Worm (Caenorhabditis elegans) whole organism, young adult: Measurements from ENCODE around the gene Y110A2AL.1.

Experiments
- C17E4.6 ChIP-seq: fragments of 200-800 bp; sonication (Bioruptor generic); IDR thresholded peaks from 2 replicates; pipeline ENCODE4 v1.3.6; 2022; ENCODE audit warnings: missing genetic modification reagents, missing genetic modification characterization, missing compliant biosample characterization
- F10E7.11 ChIP-seq: sonication (generic microtip); optimal IDR thresholded peaks from 2 replicates; lab custom pipeline; 2017; ENCODE audit warnings: mild to moderate bottlenecking, missing genetic modification characterization, moderate library complexity, missing compliant biosample characterization
- F23B12.7 ChIP-seq: sonication (generic microtip); optimal IDR thresholded peaks from 2 replicates; lab custom pipeline; 2017; ENCODE audit warnings: missing genetic modification characterization, mild to moderate bottlenecking, missing compliant biosample characterization, antibody characterized with exemption, moderate library complexity; ENCODE audit not compliant: insufficient read depth
- Y53G8AR.9 ChIP-seq: fragments of 200-800 bp; sonication (Bioruptor generic); conservative IDR thresholded peaks from 2 replicates; pipeline ENCODE4 v1.3.6; 2022; ENCODE audit warnings: missing genetic modification reagents, missing genetic modification characterization, missing compliant biosample characterization
- Y56A3A.18 ChIP-seq: fragments of 200-800 bp; sonication (Bioruptor generic); IDR thresholded peaks from 2 replicates; pipeline ENCODE4 v1.3.6; 2022; ENCODE audit warnings: missing genetic modification reagents, missing genetic modification characterization, missing compliant biosample characterization
- Y67H2A.10 ChIP-seq: fragments of 200-800 bp; sonication (Bioruptor generic); conservative IDR thresholded peaks from 2 replicates; pipeline ENCODE4 v1.3.6; 2022; ENCODE audit warnings: missing genetic modification reagents, missing genetic modification characterization, missing compliant biosample characterization
- ZK185.1 ChIP-seq: sonication (generic microtip); optimal IDR thresholded peaks from 2 replicates; lab custom pipeline; 2016; ENCODE audit warnings: mild to moderate bottlenecking, missing genetic modification characterization, missing compliant biosample characterization; ENCODE audit not compliant: poor library complexity, severe bottlenecking
- aptf-3 ChIP-seq: fragments of 200-800 bp; sonication (Bioruptor generic); IDR thresholded peaks from 2 replicates; pipeline ENCODE4 v1.3.6; 2022; ENCODE audit warnings: missing genetic modification characterization, missing compliant biosample characterization
- atf-7 ChIP-seq: sonication (generic microtip); optimal IDR thresholded peaks from 2 replicates; lab custom pipeline; 2017; ENCODE audit warnings: mild to moderate bottlenecking, missing genetic modification characterization, missing compliant biosample characterization
- attf-3 ChIP-seq: fragments of 200-800 bp; sonication (Bioruptor generic); conservative IDR thresholded peaks from 2 replicates; pipeline ENCODE4 v1.3.6; 2022; ENCODE audit warnings: missing genetic modification reagents, missing genetic modification characterization, missing compliant biosample characterization
- attf-6 ChIP-seq: fragments of 200-800 bp; sonication (Bioruptor generic); IDR thresholded peaks from 2 replicates; pipeline ENCODE4 v1.3.6; 2022; ENCODE audit warnings: missing genetic modification reagents, missing genetic modification characterization, missing compliant biosample characterization
- cebp-1 ChIP-seq, 2 experiments: fragments of 200-800 bp in 1 of 2; sonication (Bioruptor generic) in 1 of 2; sonication (generic microtip) in 1 of 2; IDR thresholded peaks in 1 of 2; optimal IDR thresholded peaks in 1 of 2; 2 replicates each; pipeline versions ENCODE4 v1.3.6 to Lab custom; 2017 to 2022; ENCODE audit warnings: missing compliant biosample characterization in 2 of 2, missing genetic modification characterization in 2 of 2, mild to moderate bottlenecking in 1 of 2, missing genetic modification reagents in 1 of 2, moderate library complexity in 1 of 2
- ceh-58 ChIP-seq: fragments of 200-800 bp; sonication (Bioruptor generic); IDR thresholded peaks from 2 replicates; pipeline ENCODE4 v1.3.6; 2022; ENCODE audit warnings: missing genetic modification characterization, missing compliant biosample characterization
- ceh-91 ChIP-seq: fragments of 200-800 bp; sonication (Bioruptor generic); IDR thresholded peaks from 2 replicates; pipeline ENCODE4 v1.3.6; 2022; ENCODE audit warnings: missing genetic modification reagents, missing genetic modification characterization, missing compliant biosample characterization
- egrh-3 ChIP-seq: fragments of 200-800 bp; sonication (Bioruptor generic); IDR thresholded peaks from 2 replicates; pipeline ENCODE4 v1.3.6; 2022; ENCODE audit warnings: missing genetic modification reagents, missing genetic modification characterization, missing compliant biosample characterization
- ekl-4 ChIP-seq: fragments of 200-800 bp; sonication (Bioruptor generic); IDR thresholded peaks from 2 replicates; pipeline ENCODE4 v1.3.6; 2022; ENCODE audit warnings: missing genetic modification reagents, missing genetic modification characterization, missing compliant biosample characterization
- ets-4 ChIP-seq: fragments of 200-800 bp; sonication (Bioruptor generic); optimal IDR thresholded peaks from 2 replicates; lab custom pipeline; 2018; ENCODE audit warnings: mild to moderate bottlenecking, missing genetic modification characterization, missing compliant biosample characterization
- fkh-3 ChIP-seq: sonication (generic microtip); optimal IDR thresholded peaks from 2 replicates; lab custom pipeline; 2016; ENCODE audit warnings: mild to moderate bottlenecking, missing genetic modification characterization, missing compliant biosample characterization
- hmg-1.2 ChIP-seq: fragments of 200-800 bp; sonication (Bioruptor generic); IDR thresholded peaks from 2 replicates; pipeline ENCODE4 v1.3.6; 2022; ENCODE audit warnings: missing genetic modification reagents, missing genetic modification characterization, missing compliant biosample characterization
- hrde-1 ChIP-seq: sonication (generic microtip); optimal IDR thresholded peaks from 2 replicates; lab custom pipeline; 2016; ENCODE audit warnings: missing genetic modification characterization, mild to moderate bottlenecking, missing compliant biosample characterization, moderate library complexity, missing genotype, missing genetic modification reagents, borderline replicate concordance
- hsf-1 ChIP-seq: fragments of 200-800 bp; sonication (Bioruptor generic); IDR thresholded peaks from 2 replicates; pipeline ENCODE4 v1.3.6; 2022; ENCODE audit warnings: missing genetic modification reagents, missing genetic modification characterization, missing compliant biosample characterization
- let-526 ChIP-seq: fragments of 200-800 bp; sonication (Bioruptor generic); IDR thresholded peaks from 2 replicates; pipeline ENCODE4 v1.3.6; 2022; ENCODE audit warnings: missing genetic modification reagents, missing genetic modification characterization, missing compliant biosample characterization
- lin-26 ChIP-seq: fragments of 200-800 bp; sonication (Bioruptor generic); IDR thresholded peaks from 2 replicates; pipeline ENCODE4 v1.3.6; 2022; ENCODE audit warnings: missing genetic modification reagents, missing genetic modification characterization, missing compliant biosample characterization
- mcd-1 ChIP-seq: fragments of 200-800 bp; sonication (Bioruptor generic); IDR thresholded peaks from 2 replicates; pipeline ENCODE4 v1.3.6; 2022; ENCODE audit warnings: missing genetic modification reagents, missing genetic modification characterization, missing compliant biosample characterization
- mel-28 ChIP-seq: sonication (generic microtip); optimal IDR thresholded peaks from 2 replicates; lab custom pipeline; 2016; ENCODE audit warnings: borderline replicate concordance, mild to moderate bottlenecking, missing genetic modification characterization, missing compliant biosample characterization
- nfya-2 ChIP-seq: fragments of 200-800 bp; sonication (Bioruptor generic); IDR thresholded peaks from 2 replicates; pipeline ENCODE4 v1.3.6; 2022; ENCODE audit warnings: missing genetic modification reagents, missing genetic modification characterization, missing compliant biosample characterization
- nhr-80 ChIP-seq: sonication (generic microtip); optimal IDR thresholded peaks from 2 replicates; lab custom pipeline; 2016; ENCODE audit warnings: missing genetic modification characterization, missing compliant biosample characterization
- pbrm-1 ChIP-seq: fragments of 200-800 bp; sonication (Bioruptor generic); IDR thresholded peaks from 2 replicates; pipeline ENCODE4 v1.3.6; 2022; ENCODE audit warnings: missing genetic modification reagents, missing genetic modification characterization, missing compliant biosample characterization
- rec-8 ChIP-seq, 2 experiments: sonication (generic microtip); optimal IDR thresholded peaks; 2 replicates each; lab custom pipeline; 2016; ENCODE audit warnings: mild to moderate bottlenecking in 2 of 2, missing genetic modification characterization in 2 of 2, missing genetic modification reagents in 2 of 2, missing genotype in 2 of 2, missing biosample characterization in 1 of 2, missing compliant biosample characterization in 1 of 2, moderate library complexity in 1 of 2
- rpc-1 ChIP-seq, 2 experiments: fragments of 150-350 bp in 1 of 2; sonication (generic microtip) in 1 of 2; optimal IDR thresholded peaks; 2 replicates each; lab custom pipeline; 2014 to 2018; ENCODE audit warnings: missing biosample characterization in 1 of 2, missing genetic modification characterization in 1 of 2, missing genetic modification reagents in 1 of 2, missing genotype in 1 of 2
- snpc-1.3 ChIP-seq: sonication (generic microtip); optimal IDR thresholded peaks from 2 replicates; lab custom pipeline; 2017; ENCODE audit warnings: missing genetic modification characterization, mild to moderate bottlenecking, missing compliant biosample characterization, antibody characterized with exemption, moderate library complexity, missing genotype, missing genetic modification reagents; ENCODE audit not compliant: insufficient read depth
- snpc-4 ChIP-seq, 5 experiments: fragments of 150-350 bp in 1 of 5; sonication (generic microtip) in 4 of 5; optimal IDR thresholded peaks; 2 replicates each; lab custom pipeline; 2014 to 2018; ENCODE audit warnings: missing genetic modification characterization in 5 of 5, missing biosample characterization in 3 of 5, antibody characterized with exemption in 2 of 5, mild to moderate bottlenecking in 2 of 5, missing compliant biosample characterization in 2 of 5, missing genotype in 2 of 5, moderate library complexity in 2 of 5, missing genetic modification reagents in 1 of 5
- tbp1 ChIP-seq: fragments of 200-800 bp; sonication (Bioruptor generic); optimal IDR thresholded peaks from 2 replicates; lab custom pipeline; 2018; ENCODE audit warnings: mild to moderate bottlenecking, missing genetic modification characterization, missing compliant biosample characterization
- zfh-2 ChIP-seq: fragments of 200-800 bp; sonication (Bioruptor generic); conservative IDR thresholded peaks from 2 replicates; pipeline ENCODE4 v1.3.6; 2022; ENCODE audit warnings: missing genetic modification reagents, missing genetic modification characterization, missing compliant biosample characterization
- zim-3 ChIP-seq: sonication (generic microtip); optimal IDR thresholded peaks from 2 replicates; lab custom pipeline; 2017; ENCODE audit warnings: mild to moderate bottlenecking, missing genetic modification characterization, moderate library complexity, missing compliant biosample characterization
- ztf-26 ChIP-seq: sonication (generic microtip); optimal IDR thresholded peaks from 2 replicates; lab custom pipeline; 2017; ENCODE audit warnings: missing genetic modification characterization, missing compliant biosample characterization
- ztf-3 ChIP-seq: fragments of 200-800 bp; sonication (Bioruptor generic); optimal IDR thresholded peaks from 2 replicates; lab custom pipeline; 2018; ENCODE audit warnings: mild to moderate bottlenecking, missing genetic modification characterization, missing compliant biosample characterization
- ztf-6 ChIP-seq: fragments of 200-800 bp; sonication (Bioruptor generic); IDR thresholded peaks from 2 replicates; pipeline ENCODE4 v1.3.6; 2022; ENCODE audit warnings: missing genetic modification reagents, missing genetic modification characterization, missing compliant biosample characterization

Y110A2AL.1 gene

ce11 chrII:2923617-2924016 lies 48.7 kb downstream of the Y110A2AL.1 start, which contains the start of gene ZK355.2:
TSS of gene ZK355.2 (plus strand) at chrII:2923917.
- no peak for TF ChIP-seq snpc-4 (GFP tag; optimal IDR thresholded peaks at IDR 0.05; lab: Kevin White, UChicago)
- TF ChIP-seq snpc-4 (tag; optimal IDR thresholded peaks at IDR 0.05; lab: Kevin White, UChicago): no peak
- no peak for TF ChIP-seq rec-8 (tag; optimal IDR thresholded peaks at IDR 0.05; lab: Kevin White, UChicago)
- no peak for TF ChIP-seq ekl-4
- TF ChIP-seq nhr-80 (tag; lab: Kevin White, UChicago): peak; percentile 16
- TF ChIP-seq hrde-1 (tag; lab: Kevin White, UChicago): no peak
- 0 out of 2 replicates have a peak, but pooled peaks have one; percentile 38 for TF ChIP-seq attf-3 (GFP tag; lab: Robert Waterston, UW)
- no peak for TF ChIP-seq zim-3 (tag; lab: Kevin White, UChicago)
- no peak for TF ChIP-seq snpc-1.3 (tag; lab: Kevin White, UChicago)
- TF ChIP-seq attf-6 (GFP tag; lab: Robert Waterston, UW): no peak
- no peak for TF ChIP-seq mel-28
- TF ChIP-seq ceh-91: no peak
- no peak for TF ChIP-seq pbrm-1
- no peak for TF ChIP-seq nfya-2 (GFP tag; lab: Robert Waterston, UW)
- TF ChIP-seq Y53G8AR.9 (GFP tag; lab: Robert Waterston, UW): no peak

- no peak for TF ChIP-seq tbp1
- TF ChIP-seq lin-26 (GFP tag; lab: Robert Waterston, UW): no peak
- no peak for TF ChIP-seq cebp-1 (GFP tag; IDR thresholded peaks at IDR 0.05; lab: Robert Waterston, UW)
- TF ChIP-seq cebp-1 (tag; optimal IDR thresholded peaks at IDR 0.05; lab: Kevin White, UChicago): no peak
- no peak for TF ChIP-seq Y56A3A.18 (GFP tag; lab: Robert Waterston, UW)
- no peak for TF ChIP-seq rpc-1 (optimal IDR thresholded peaks at IDR 0.05; lab: Kevin White, UChicago)
- no peak for TF ChIP-seq rpc-1 (tag; optimal IDR thresholded peaks at IDR 0.05; lab: Kevin White, UChicago)
- TF ChIP-seq hsf-1 (GFP tag; lab: Robert Waterston, UW): no peak
- no peak for TF ChIP-seq ztf-26
- TF ChIP-seq Y53G8AR.9 (GFP tag; lab: Robert Waterston, UW): no peak
- no peak for TF ChIP-seq ztf-6
- peak; percentile 55; the same call in 1 of the 2 replicates for TF ChIP-seq zfh-2 (GFP tag; lab: Robert Waterston, UW)
- no peak for TF ChIP-seq fkh-3 (tag; lab: Kevin White, UChicago)
- no peak for TF ChIP-seq aptf-3 (GFP tag; lab: Robert Waterston, UW)
- TF ChIP-seq hmg-1.2 (GFP tag; lab: Robert Waterston, UW): peak; percentile 67
- TF ChIP-seq egrh-3 (GFP tag; lab: Robert Waterston, UW): peak; percentile 61; the same call in 1 of the 2 replicates
- TF ChIP-seq rec-8 (tag; optimal IDR thresholded peaks at IDR 0.05; lab: Kevin White, UChicago): no peak
- no peak for TF ChIP-seq F23B12.7 (tag; lab: Kevin White, UChicago)
- TF ChIP-seq let-526: no peak
- TF ChIP-seq atf-7 (tag; lab: Kevin White, UChicago): no peak
Observed at ce11 chrII:2925032-2925431, 50.1 kb downstream of the Y110A2AL.1 start.

- TF ChIP-seq zfh-2 (GFP tag; lab: Robert Waterston, UW) (peak; percentile 68), C17E4.6 (GFP tag; lab: Robert Waterston, UW) (no peak), ceh-58 (GFP tag; lab: Robert Waterston, UW) (no peak), mcd-1 (GFP tag; lab: Robert Waterston, UW) (0 out of 2 replicates have a peak, but pooled peaks have one; percentile 28), F10E7.11 (peak; percentile 15), ZK185.1 (tag; lab: Kevin White, UChicago) (no peak), ets-4 (GFP tag; lab: Kevin White, UChicago) (peak; percentile 3), egrh-3 (GFP tag; lab: Robert Waterston, UW) (peak; percentile 72), ztf-3 (GFP tag; lab: Kevin White, UChicago) (no peak), Y67H2A.10 (no peak), aptf-3 (GFP tag; lab: Robert Waterston, UW) (0 out of 2 replicates have a peak, but pooled peaks have one; percentile 7)
- TF ChIP-seq, all 124 proteins: peak for 6
Observed at ce11 chrII:2925806-2926558, 51.1 kb downstream of the Y110A2AL.1 start.
